Worm (Caenorhabditis elegans): ENCODE data around the gene F08A7.1.
A peak's percentile ranks its signal among the peaks of the same experiment; 100 is the strongest.

The F08A7.1 gene

ce11 chrIV:17474047-17474446 lies 33.6 kb downstream of the F08A7.1 start:
- TF ChIP-seq hlh-30 (tag; optimal IDR thresholded peaks at IDR 0.05; ENCODE audit: insufficient read depth) (peak; percentile 40), mdt-29 (GFP tag; IDR thresholded peaks at IDR 0.05) (0 out of 2 replicates have a peak, but pooled peaks have one; percentile 18), ZK337.2 (GFP tag; IDR thresholded peaks at IDR 0.05) (no peak), ctbp-1 (GFP tag; IDR thresholded peaks at IDR 0.05) (peak; percentile 34; the same call in 1 of the 2 replicates), nhr-28 (tag; optimal IDR thresholded peaks at IDR 0.05) (peak; percentile 1), ama-1 (optimal IDR thresholded peaks at IDR 0.05) (no peak), hlh-11 (tag; optimal IDR thresholded peaks at IDR 0.05) (no peak), dve-1 (tag; optimal IDR thresholded peaks at IDR 0.05; ENCODE audit: insufficient read depth) (peak; percentile 42), hmg-1.1 (GFP tag; IDR thresholded peaks at IDR 0.05) (0 out of 2 replicates have a peak, but pooled peaks have one; percentile 14), cey-2 (tag; optimal IDR thresholded peaks at IDR 0.05; ENCODE audit: borderline replicate concordance, insufficient read depth) (peak; percentile 56), vab-7 (GFP tag; IDR thresholded peaks at IDR 0.05) (no peak), tag-97 (GFP tag; IDR thresholded peaks at IDR 0.05) (no peak)

ce11 chrIV:17475242-17475641 lies 34.8 kb downstream of the F08A7.1 start, which contains the start of gene F11E6.9:
Gene F11E6.9, minus strand, starts transcription at chrIV:17475342.
- TF ChIP-seq lsy-2 (tag; optimal IDR thresholded peaks at IDR 0.05) (no peak), saeg-2 (GFP tag; IDR thresholded peaks at IDR 0.05) (no peak), lin-1 (GFP tag; IDR thresholded peaks at IDR 0.05) (no peak), ceh-28 (tag; optimal IDR thresholded peaks at IDR 0.05) (no peak), attf-4 (tag; optimal IDR thresholded peaks at IDR 0.05) (no peak), cey-2 (tag; optimal IDR thresholded peaks at IDR 0.05; ENCODE audit: borderline replicate concordance, insufficient read depth) (no peak), dpl-1 (GFP tag; optimal IDR thresholded peaks at IDR 0.05) (no peak), jun-1 (tag; optimal IDR thresholded peaks at IDR 0.05) (no peak), skn-1 (tag; optimal IDR thresholded peaks at IDR 0.05) (no peak), hif-1 (tag; optimal IDR thresholded peaks at IDR 0.05) (no peak), ama-1 (optimal IDR thresholded peaks at IDR 0.05) (no peak), spr-1 (tag; optimal IDR thresholded peaks at IDR 0.05) (no peak)

- TF ChIP-seq aha-1 (tag) (peak; percentile 82), dpl-1 (GFP tag; optimal IDR thresholded peaks at IDR 0.05) (no peak)
Observed at ce11 chrIV:17475743-17476142, 35.3 kb downstream of the F08A7.1 start, which contains the start of gene grl-24. Gene grl-24, minus strand, starts transcription at chrIV:17475843.

ce11 chrIV:17483230-17483629 lies 42.8 kb downstream of the F08A7.1 start, which contains the start of gene rabr-2:
Gene rabr-2, minus strand, starts transcription at chrIV:17483330.
- TF ChIP-seq madf-5 (GFP tag; IDR thresholded peaks at IDR 0.05) = no peak
- no peak for TF ChIP-seq dmd-8 (GFP tag; IDR thresholded peaks at IDR 0.05)
- no peak for TF ChIP-seq zag-1 (tag; optimal IDR thresholded peaks at IDR 0.05)
- TF ChIP-seq nhr-6 (tag; optimal IDR thresholded peaks at IDR 0.05) = no peak
- TF ChIP-seq unc-39 (tag; optimal IDR thresholded peaks at IDR 0.05) = no peak
- no peak for TF ChIP-seq F26F4.8 (GFP tag; conservative IDR thresholded peaks at IDR 0.05)
- TF ChIP-seq spr-1 (tag; optimal IDR thresholded peaks at IDR 0.05) = no peak
- TF ChIP-seq dpl-1 (GFP tag; optimal IDR thresholded peaks at IDR 0.05) = no peak
- no peak for TF ChIP-seq daf-12 (tag; optimal IDR thresholded peaks at IDR 0.05)
- TF ChIP-seq duxl-1 (tag; optimal IDR thresholded peaks at IDR 0.05; ENCODE audit: poor library complexity) = no peak
- TF ChIP-seq snpc-1.2 (GFP tag; IDR thresholded peaks at IDR 0.05) = no peak
- TF ChIP-seq skn-1 (tag; optimal IDR thresholded peaks at IDR 0.05) = no peak
- TF ChIP-seq hlh-30 (tag; optimal IDR thresholded peaks at IDR 0.05; ENCODE audit: insufficient read depth) = no peak
- no peak for TF ChIP-seq tag-97 (GFP tag; IDR thresholded peaks at IDR 0.05)
- no peak for TF ChIP-seq nhr-41 (GFP tag; IDR thresholded peaks at IDR 0.05)

ce11 chrIV:17490679-17491078 lies 50.3 kb downstream of the F08A7.1 start, which contains the start of gene nas-6:
Gene nas-6, minus strand, starts transcription at chrIV:17490779.
- TF ChIP-seq ama-1 (optimal IDR thresholded peaks at IDR 0.05) (no peak), ceh-32 (tag; optimal IDR thresholded peaks at IDR 0.05; ENCODE audit: poor library complexity) (no peak), Y75B8A.6 (GFP tag; IDR thresholded peaks at IDR 0.05) (no peak), unc-39 (tag; optimal IDR thresholded peaks at IDR 0.05) (no peak), mxl-3 (GFP tag; optimal IDR thresholded peaks at IDR 0.05) (no peak), mdl-1 (tag; optimal IDR thresholded peaks at IDR 0.05) (no peak), R02D3.7 (tag; optimal IDR thresholded peaks at IDR 0.05) (no peak), ceh-82 (tag; optimal IDR thresholded peaks at IDR 0.05) (no peak), lsy-2 (tag; optimal IDR thresholded peaks at IDR 0.05) (no peak), attf-4 (tag; optimal IDR thresholded peaks at IDR 0.05) (no peak), zip-2 (tag; optimal IDR thresholded peaks at IDR 0.05) (no peak), mep-1 (tag; optimal IDR thresholded peaks at IDR 0.05) (no peak), arid-1 (GFP tag; conservative IDR thresholded peaks at IDR 0.05) (no peak), unc-62 (GFP tag; optimal IDR thresholded peaks at IDR 0.05 in 1 of 2) (no peak), unc-62 (tag; optimal IDR thresholded peaks at IDR 0.05) (no peak), madf-5 (GFP tag; IDR thresholded peaks at IDR 0.05) (no peak)

All from whole organism, L4 larva.